Worm (Caenorhabditis elegans) whole organism, late embryonic: ENCODE results near the gene clc-7.

Experiments
- C08G9.2 ChIP-seq: sonication (generic microtip); optimal IDR thresholded peaks from 2 replicates; lab custom pipeline; 2016; ENCODE audit warnings: mild to moderate bottlenecking, missing genetic modification characterization, moderate library complexity, missing compliant biosample characterization
- C38D4.7 ChIP-seq: fragments of 200-800 bp; sonication (Bioruptor generic); optimal IDR thresholded peaks from 2 replicates; lab custom pipeline; 2018; ENCODE audit warnings: mild to moderate bottlenecking, missing genetic modification characterization, moderate library complexity, missing compliant biosample characterization
- T23F11.4 ChIP-seq: fragments of 200-800 bp; sonication (Bioruptor generic); optimal IDR thresholded peaks from 2 replicates; lab custom pipeline; 2018; ENCODE audit warnings: mild to moderate bottlenecking, missing genetic modification characterization, missing compliant biosample characterization
- Y22D7AL.16 ChIP-seq: sonication (generic microtip); optimal IDR thresholded peaks from 2 replicates; lab custom pipeline; 2016; ENCODE audit warnings: missing genetic modification characterization, missing compliant biosample characterization
- ahr-1 ChIP-seq: sonication (generic microtip); optimal IDR thresholded peaks from 2 replicates; lab custom pipeline; 2016; ENCODE audit warnings: missing genetic modification characterization, missing compliant biosample characterization
- ama-1 ChIP-seq: fragments of 150-350 bp; optimal IDR thresholded peaks from 2 replicates; lab custom pipeline; 2014
- ceh-14 ChIP-seq: sonication (generic microtip); optimal IDR thresholded peaks from 2 replicates; lab custom pipeline; 2016; ENCODE audit warnings: missing genotype, missing genetic modification characterization, missing compliant biosample characterization
- ceh-18 ChIP-seq: sonication (generic microtip); optimal IDR thresholded peaks from 2 replicates; lab custom pipeline; 2016; ENCODE audit warnings: missing genetic modification characterization, missing compliant biosample characterization
- ceh-19 ChIP-seq: fragments of 200-800 bp; sonication (Bioruptor generic); optimal IDR thresholded peaks from 2 replicates; lab custom pipeline; 2018; ENCODE audit warnings: mild to moderate bottlenecking, missing genetic modification characterization, missing compliant biosample characterization
- ceh-2 ChIP-seq: sonication (generic microtip); optimal IDR thresholded peaks from 2 replicates; lab custom pipeline; 2016; ENCODE audit warnings: missing genotype, missing genetic modification characterization, missing compliant biosample characterization
- ceh-22 ChIP-seq: sonication (generic microtip); optimal IDR thresholded peaks from 2 replicates; lab custom pipeline; 2017; ENCODE audit warnings: missing biosample characterization, missing genetic modification characterization
- ceh-30 ChIP-seq: fragments of 150-350 bp; optimal IDR thresholded peaks from 2 replicates; lab custom pipeline; 2014; ENCODE audit warnings: missing biosample characterization, missing genetic modification characterization
- ceh-31 ChIP-seq: sonication (generic microtip); optimal IDR thresholded peaks from 2 replicates; lab custom pipeline; 2016; ENCODE audit warnings: missing genetic modification characterization, missing compliant biosample characterization
- ceh-45 ChIP-seq: fragments of 200-800 bp; sonication (Bioruptor generic); IDR thresholded peaks from 2 replicates; pipeline ENCODE4 v1.3.6; 2022; ENCODE audit warnings: missing genetic modification reagents, missing genetic modification characterization, missing compliant biosample characterization
- ceh-48 ChIP-seq: sonication (generic microtip); optimal IDR thresholded peaks from 2 replicates; lab custom pipeline; 2016; ENCODE audit warnings: missing genetic modification characterization, inconsistent platforms, missing compliant biosample characterization
- ceh-6 ChIP-seq: fragments of 200-800 bp; sonication (Bioruptor generic); optimal IDR thresholded peaks from 2 replicates; lab custom pipeline; 2018; ENCODE audit warnings: mild to moderate bottlenecking, missing genetic modification characterization, missing compliant biosample characterization
- ceh-9 ChIP-seq: sonication (generic microtip); optimal IDR thresholded peaks from 2 replicates; lab custom pipeline; 2016; ENCODE audit warnings: mild to moderate bottlenecking, missing genetic modification characterization, inconsistent platforms, missing compliant biosample characterization
- che-1 ChIP-seq: sonication (generic microtip); optimal IDR thresholded peaks from 2 replicates; lab custom pipeline; 2016; ENCODE audit warnings: mild to moderate bottlenecking, missing genetic modification characterization, missing compliant biosample characterization
- dmd-4 ChIP-seq: sonication (generic microtip); optimal IDR thresholded peaks from 2 replicates; lab custom pipeline; 2016; ENCODE audit warnings: borderline replicate concordance, missing genetic modification characterization, missing compliant biosample characterization
- elt-2 ChIP-seq: sonication (generic microtip); optimal IDR thresholded peaks from 2 replicates; lab custom pipeline; 2016; ENCODE audit warnings: missing genetic modification reagents, missing genetic modification characterization, missing compliant biosample characterization
- elt-4 ChIP-seq: sonication (generic microtip); optimal IDR thresholded peaks from 2 replicates; lab custom pipeline; 2016; ENCODE audit warnings: missing genetic modification characterization, missing compliant biosample characterization
- ets-4 ChIP-seq: sonication (generic microtip); optimal IDR thresholded peaks from 2 replicates; lab custom pipeline; 2016; ENCODE audit warnings: missing genetic modification characterization, missing compliant biosample characterization
- fax-1 ChIP-seq: sonication (generic microtip); optimal IDR thresholded peaks from 2 replicates; lab custom pipeline; 2016; ENCODE audit warnings: missing genotype, missing genetic modification characterization, missing compliant biosample characterization
- hlh-13 ChIP-seq: fragments of 200-800 bp; sonication (Bioruptor generic); optimal IDR thresholded peaks from 2 replicates; lab custom pipeline; 2018; ENCODE audit warnings: mild to moderate bottlenecking, missing genetic modification characterization, missing compliant biosample characterization
- hlh-30 ChIP-seq: sonication (generic microtip); optimal IDR thresholded peaks from 2 replicates; lab custom pipeline; 2017; ENCODE audit warnings: antibody characterized with exemption, missing genetic modification characterization, missing compliant biosample characterization; ENCODE audit not compliant: insufficient read depth
- hlh-6 ChIP-seq: sonication (generic microtip); optimal IDR thresholded peaks from 2 replicates; lab custom pipeline; 2016; ENCODE audit warnings: missing genotype, missing genetic modification characterization, missing compliant biosample characterization
- madf-2 ChIP-seq: sonication (generic microtip); optimal IDR thresholded peaks from 2 replicates; lab custom pipeline; 2017; ENCODE audit warnings: missing genetic modification characterization, missing compliant biosample characterization
- mec-3 ChIP-seq: sonication (generic microtip); optimal IDR thresholded peaks from 2 replicates; lab custom pipeline; 2016; ENCODE audit warnings: borderline replicate concordance, missing genetic modification characterization, missing compliant biosample characterization
- nhr-11 ChIP-seq: fragments of 150-350 bp; optimal IDR thresholded peaks from 2 replicates; lab custom pipeline; 2014; ENCODE audit warnings: missing biosample characterization, missing genetic modification characterization
- odd-2 ChIP-seq: sonication (generic microtip); optimal IDR thresholded peaks from 2 replicates; lab custom pipeline; 2017; ENCODE audit warnings: antibody characterized with exemption, mild to moderate bottlenecking, missing genetic modification characterization, missing compliant biosample characterization
- pat-9 ChIP-seq: fragments of 200-800 bp; sonication (Bioruptor generic); optimal IDR thresholded peaks from 2 replicates; lab custom pipeline; 2018; ENCODE audit warnings: mild to moderate bottlenecking, missing genetic modification characterization, moderate library complexity, missing compliant biosample characterization
- pax-1 ChIP-seq: fragments of 150-350 bp; optimal IDR thresholded peaks from 2 replicates; lab custom pipeline; 2014; ENCODE audit warnings: missing biosample characterization, missing genetic modification characterization
- pha-2 ChIP-seq: sonication (generic microtip); optimal IDR thresholded peaks from 2 replicates; lab custom pipeline; 2017; ENCODE audit warnings: mild to moderate bottlenecking, missing genetic modification characterization, missing compliant biosample characterization
- pha-4 ChIP-seq: fragments of 150-350 bp; optimal IDR thresholded peaks from 2 replicates; lab custom pipeline; 2018; ENCODE audit warnings: missing biosample characterization, missing genetic modification reagents, missing genetic modification characterization
- pros-1 ChIP-seq: fragments of 150-350 bp; optimal IDR thresholded peaks from 2 replicates; lab custom pipeline; 2014; ENCODE audit warnings: missing biosample characterization, missing genetic modification reagents, missing genetic modification characterization
- rnt-1 ChIP-seq: sonication (generic microtip); optimal IDR thresholded peaks from 2 replicates; lab custom pipeline; 2016; ENCODE audit warnings: missing genetic modification characterization, missing compliant biosample characterization
- sox-2 ChIP-seq: fragments of 200-800 bp; sonication (Bioruptor generic); IDR thresholded peaks from 2 replicates; pipeline ENCODE4 v1.3.6; 2022; ENCODE audit warnings: missing genetic modification reagents, missing genetic modification characterization, missing compliant biosample characterization
- sox-4 ChIP-seq: sonication (generic microtip); optimal IDR thresholded peaks from 2 replicates; lab custom pipeline; 2017; ENCODE audit warnings: mild to moderate bottlenecking, missing genetic modification characterization, inconsistent platforms, missing compliant biosample characterization
- syd-9 ChIP-seq: sonication (generic microtip); optimal IDR thresholded peaks from 2 replicates; lab custom pipeline; 2016; ENCODE audit warnings: mild to moderate bottlenecking, missing genetic modification characterization, moderate library complexity, missing compliant biosample characterization
- tbx-2 ChIP-seq: sonication (generic microtip); optimal IDR thresholded peaks from 2 replicates; lab custom pipeline; 2016; ENCODE audit warnings: missing genetic modification characterization, missing compliant biosample characterization
- ttx-3 ChIP-seq: sonication (generic microtip); optimal IDR thresholded peaks from 2 replicates; lab custom pipeline; 2016; ENCODE audit warnings: missing genetic modification reagents, missing genetic modification characterization, missing compliant biosample characterization
- unc-55 ChIP-seq: sonication (generic microtip); optimal IDR thresholded peaks from 2 replicates; lab custom pipeline; 2017; ENCODE audit warnings: missing biosample characterization, missing genetic modification reagents, missing genetic modification characterization

Gene clc-7

DNA sequence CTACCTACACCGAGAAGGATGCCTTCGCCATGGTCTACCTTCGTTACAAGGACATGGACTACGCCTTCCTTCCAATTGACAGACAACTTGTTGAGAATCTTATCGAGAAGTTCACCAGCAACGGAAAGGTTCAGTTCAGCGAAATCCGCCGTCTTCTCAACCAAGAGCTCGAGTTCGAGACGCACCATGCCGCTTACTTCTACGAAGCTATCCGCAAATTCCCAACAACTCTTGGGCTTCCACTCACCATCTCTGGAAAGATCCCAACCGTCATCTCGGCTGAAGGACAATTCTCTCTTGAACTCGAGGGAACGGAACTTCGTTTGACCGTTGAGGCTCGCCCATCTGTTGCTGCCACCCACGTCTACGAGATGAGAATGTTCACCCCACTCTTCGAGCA, 35.5 kb downstream of the clc-7 start:
- TF ChIP-seq Y22D7AL.16 (tag; lab: Kevin White, UChicago) (no peak), fax-1 (tag; lab: Kevin White, UChicago) (no peak), ceh-48 (tag; lab: Kevin White, UChicago) (no peak), hlh-30 (no peak), ceh-31 (tag; lab: Kevin White, UChicago) (no peak), pax-1 (tag; lab: Kevin White, UChicago) (no peak), ceh-45 (GFP tag; lab: Robert Waterston, UW) (no peak), hlh-13 (no peak), unc-55 (GFP tag; lab: Kevin White, UChicago) (no peak), ceh-18 (tag; lab: Kevin White, UChicago) (no peak), dmd-4 (tag; lab: Kevin White, UChicago) (no peak), mec-3 (tag; lab: Kevin White, UChicago) (no peak), ets-4 (tag; lab: Kevin White, UChicago) (no peak)

DNA sequence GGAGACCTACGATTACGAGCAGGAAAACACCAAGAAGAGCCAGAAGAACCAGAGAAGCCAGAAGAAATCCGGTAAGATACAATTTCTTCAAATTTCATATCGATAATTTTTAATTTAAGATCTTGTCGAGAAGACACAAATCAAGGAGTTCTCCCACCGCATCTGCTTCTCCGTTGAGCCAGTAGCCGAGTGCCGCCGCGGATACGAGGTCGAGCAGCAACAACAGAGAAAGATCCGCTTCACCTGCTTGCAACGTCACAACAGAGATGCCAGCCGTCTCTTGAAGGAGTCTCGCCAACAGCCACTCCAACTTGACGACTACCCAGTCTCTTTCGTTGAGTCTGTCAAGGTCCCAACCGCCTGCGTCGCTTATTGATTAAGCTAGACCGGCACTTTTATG, 37.8 kb downstream of the clc-7 start:
- no peak for TF ChIP-seq ama-1
- TF ChIP-seq nhr-11 (tag; lab: Kevin White, UChicago): no peak
- TF ChIP-seq elt-4 (tag; lab: Kevin White, UChicago): no peak
- TF ChIP-seq ceh-14 (tag; lab: Kevin White, UChicago): no peak

- TF ChIP-seq Y22D7AL.16 (tag; lab: Kevin White, UChicago) (no peak), C38D4.7 (no peak), elt-4 (tag; lab: Kevin White, UChicago) (no peak), ceh-31 (tag; lab: Kevin White, UChicago) (no peak), ceh-9 (tag; lab: Kevin White, UChicago) (no peak), ceh-19 (GFP tag; lab: Kevin White, UChicago) (no peak), odd-2 (no peak), pros-1 (tag; lab: Kevin White, UChicago) (no peak), hlh-6 (tag; lab: Kevin White, UChicago) (no peak), ceh-45 (GFP tag; lab: Robert Waterston, UW) (no peak), unc-55 (GFP tag; lab: Kevin White, UChicago) (no peak), ahr-1 (tag; lab: Kevin White, UChicago) (no peak), ceh-22 (tag; lab: Kevin White, UChicago) (no peak), elt-2 (no peak)
These were observed 38.3 kb downstream of the clc-7 start for ce11 chrX:5106187-5106694.

DNA sequence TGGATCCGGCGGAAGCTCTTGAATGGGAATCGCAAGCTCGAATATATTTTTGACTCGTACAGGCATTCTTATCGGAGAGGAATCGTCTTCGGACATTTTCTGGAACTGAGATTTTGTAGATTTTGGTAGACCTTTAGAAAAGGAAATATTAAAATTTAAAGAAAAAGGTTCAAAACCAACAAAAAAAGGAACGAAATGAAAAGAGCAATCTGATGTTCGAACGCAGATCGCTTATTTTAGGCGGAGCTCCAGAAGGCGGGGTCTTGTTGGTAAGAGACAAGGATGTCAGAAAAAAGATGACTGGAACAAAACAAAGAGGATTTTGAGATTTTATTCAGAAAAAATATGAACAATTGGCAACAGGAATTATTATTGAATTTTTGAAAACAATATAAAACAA, 39.0 kb downstream of the clc-7 start, which contains the start of gene C42D8.9:
TSS of gene C42D8.9 (minus strand) at position 101 of the 400 bp plus-strand sequence.
- TF ChIP-seq tbx-2 (tag; lab: Kevin White, UChicago) (no peak), ceh-14 (tag; lab: Kevin White, UChicago) (no peak), syd-9 (tag; lab: Kevin White, UChicago) (no peak), madf-2 (tag; lab: Kevin White, UChicago) (no peak), pha-4 (tag; lab: Kevin White, UChicago) (no peak), sox-4 (no peak), pat-9 (tag; lab: Kevin White, UChicago) (no peak), unc-55 (GFP tag; lab: Kevin White, UChicago) (no peak)

ce11 chrX:5109130-5109529, 41.2 kb downstream of the clc-7 start, which contains the start of gene C42D8.1:
Gene C42D8.1 (plus strand): TSS chrX:5109506.
- TF ChIP-seq rnt-1 (tag; lab: Kevin White, UChicago) (no peak), che-1 (no peak), ceh-19 (GFP tag; lab: Kevin White, UChicago) (no peak), C08G9.2 (no peak), ceh-48 (tag; lab: Kevin White, UChicago) (no peak), ttx-3 (tag; lab: Kevin White, UChicago) (no peak), ceh-2 (no peak), pha-2 (tag; lab: Kevin White, UChicago) (no peak), ceh-30 (no peak), ceh-14 (tag; lab: Kevin White, UChicago) (no peak), ceh-6 (no peak), Y22D7AL.16 (tag; lab: Kevin White, UChicago) (no peak), sox-2 (GFP tag; lab: Robert Waterston, UW) (no peak), elt-2 (no peak), odd-2 (no peak), T23F11.4 (no peak), pha-4 (tag; lab: Kevin White, UChicago) (no peak)
- TF ChIP-seq, all 69 proteins: peak for 0
